Fruit fly (Drosophila melanogaster): ENCODE measurements around the gene Ir20a.

Ir20a gene

DNA sequence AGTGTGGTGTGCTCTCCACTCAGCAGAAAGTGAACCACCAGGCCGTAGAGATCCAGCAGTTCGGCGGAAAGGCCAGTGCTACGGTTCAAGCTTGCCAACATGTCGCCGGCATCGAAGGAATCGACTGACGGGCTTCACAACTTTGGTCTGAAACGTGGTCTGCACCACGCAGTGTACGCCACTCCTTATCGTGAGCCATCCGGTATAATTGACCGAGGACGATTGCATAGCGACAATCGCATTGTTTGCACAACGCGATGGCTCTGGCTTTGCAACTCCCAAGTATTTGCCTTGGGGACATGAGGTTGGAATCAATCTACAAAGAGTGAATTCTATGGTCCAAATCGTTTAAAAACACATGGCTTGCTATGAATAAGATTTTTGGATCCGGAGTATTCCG lies at the start of gene Ir20a:
Ir20a (minus strand) TSS at position 101 of the 400 bp plus-strand sequence.
- TF ChIP-seq Hnf4 (GFP tag; optimal IDR thresholded peaks at IDR 0.05) (no peak), Mio (GFP tag; optimal IDR thresholded peaks at IDR 0.05) (no peak), dsf (GFP tag; optimal IDR thresholded peaks at IDR 0.05; ENCODE audit: borderline replicate concordance) (no peak), pan (optimal IDR thresholded peaks at IDR 0.05) (no peak), Hr83 (GFP tag; optimal IDR thresholded peaks at IDR 0.05; ENCODE audit: poor library complexity, severe bottlenecking) (no peak)

DNA sequence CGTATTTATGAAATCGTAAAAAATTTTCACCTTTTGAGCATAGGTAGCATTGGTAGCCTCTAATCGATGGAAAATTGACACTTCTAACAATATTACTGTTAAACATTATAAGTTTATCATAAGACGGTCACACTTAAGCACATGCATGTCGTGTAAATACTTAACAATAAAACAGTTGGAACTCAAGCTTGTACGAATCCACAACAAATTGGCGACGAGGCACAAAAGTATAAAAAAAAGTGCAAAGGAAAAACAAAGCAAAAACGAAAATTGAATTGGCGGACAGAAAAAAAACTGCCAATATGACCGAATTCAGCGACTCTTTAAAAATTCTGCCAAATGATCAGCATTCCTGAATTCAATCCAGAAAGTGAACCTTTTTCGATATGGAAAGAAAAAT lies 41.3 kb upstream of the Ir20a start:
- TF ChIP-seq dsf (GFP tag; optimal IDR thresholded peaks at IDR 0.05; ENCODE audit: borderline replicate concordance) (no peak), Mio (GFP tag; optimal IDR thresholded peaks at IDR 0.05) (no peak), CG9705 (GFP tag; optimal IDR thresholded peaks at IDR 0.05) (no peak), Abd-B (GFP tag; optimal IDR thresholded peaks at IDR 0.05) (no peak), psq (GFP tag; optimal IDR thresholded peaks at IDR 0.05) (no peak), sv (GFP tag; optimal IDR thresholded peaks at IDR 0.05) (no peak), Hr78 (GFP tag; optimal IDR thresholded peaks at IDR 0.05) (no peak), pan (optimal IDR thresholded peaks at IDR 0.05) (no peak), jim (GFP tag; optimal IDR thresholded peaks at IDR 0.05) (no peak), Myc (optimal IDR thresholded peaks at IDR 0.05) (no peak)

- TF ChIP-seq br (GFP tag; optimal IDR thresholded peaks at IDR 0.05) = peak; percentile 32
- TF ChIP-seq Dif (GFP tag; optimal IDR thresholded peaks at IDR 0.05; ENCODE audit: partially characterized antibody) = no peak
- peak; percentile 47 for TF ChIP-seq psq (GFP tag; optimal IDR thresholded peaks at IDR 0.05)
- no peak for TF ChIP-seq CrebA (GFP tag; optimal IDR thresholded peaks at IDR 0.05; ENCODE audit: borderline replicate concordance)
- TF ChIP-seq N (GFP tag; optimal IDR thresholded peaks at IDR 0.05) = no peak
- TF ChIP-seq Hnf4 (GFP tag; optimal IDR thresholded peaks at IDR 0.05) = peak; percentile 15
- TF ChIP-seq Mio (GFP tag; optimal IDR thresholded peaks at IDR 0.05) = no peak
- peak; percentile 56 for TF ChIP-seq rgr (GFP tag; optimal IDR thresholded peaks at IDR 0.05)
- peak; percentile 35 for TF ChIP-seq ey (GFP tag; optimal IDR thresholded peaks at IDR 0.05)
- no peak for TF ChIP-seq sv (GFP tag; optimal IDR thresholded peaks at IDR 0.05)
- no peak for TF ChIP-seq tai (GFP tag; optimal IDR thresholded peaks at IDR 0.05)
- no peak for TF ChIP-seq Dfd (GFP tag; optimal IDR thresholded peaks at IDR 0.05)
- peak; percentile 52 for TF ChIP-seq Sp1 (GFP tag; optimal IDR thresholded peaks at IDR 0.05)
- peak in 1 of 2 experiments; percentile 8 for TF ChIP-seq foxo (GFP tag; optimal IDR thresholded peaks at IDR 0.05)
- TF ChIP-seq OdsH (GFP tag; optimal IDR thresholded peaks at IDR 0.05) = peak; percentile 56
- TF ChIP-seq dmrt93B (GFP tag; optimal IDR thresholded peaks at IDR 0.05) = no peak
- TF ChIP-seq Abd-B (GFP tag; optimal IDR thresholded peaks at IDR 0.05) = no peak
- peak; percentile 49 for TF ChIP-seq HLH106 (tag; optimal IDR thresholded peaks at IDR 0.05)
- TF ChIP-seq usp (GFP tag; optimal IDR thresholded peaks at IDR 0.05) = no peak
Observed at dm6 chrX:21519168-21519671, 40.5 kb upstream of the Ir20a start, which contains the start of gene Cyp6t1. Cyp6t1 (minus strand) TSS chrX:21519218.

DNA sequence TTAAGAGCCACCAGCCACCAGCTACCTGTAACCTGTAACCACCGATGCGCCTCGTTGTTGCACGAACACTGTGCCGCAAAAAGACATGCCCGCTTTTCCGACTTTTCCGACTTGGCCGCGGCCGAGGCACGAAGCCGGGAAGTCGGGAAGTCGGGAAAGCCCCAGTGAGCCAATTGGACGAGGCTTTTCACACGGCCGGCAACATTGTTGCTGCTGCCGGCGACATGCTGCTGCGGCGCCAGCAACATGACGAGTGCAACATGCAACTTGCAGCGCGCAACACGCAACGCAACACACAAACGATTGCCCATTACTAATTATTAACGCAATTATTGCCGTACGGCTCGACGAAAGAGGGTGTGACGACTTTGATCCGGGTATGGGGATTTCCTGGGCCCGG lies 28.7 kb upstream of the Ir20a start:
- TF ChIP-seq woc (GFP tag; optimal IDR thresholded peaks at IDR 0.05) = no peak
- TF ChIP-seq dsf (GFP tag; optimal IDR thresholded peaks at IDR 0.05; ENCODE audit: borderline replicate concordance) = no peak
- TF ChIP-seq foxo (GFP tag; optimal IDR thresholded peaks at IDR 0.05) = no peak
- no peak for TF ChIP-seq sage (GFP tag; optimal IDR thresholded peaks at IDR 0.05)
- TF ChIP-seq Rel (GFP tag; optimal IDR thresholded peaks at IDR 0.05) = no peak
- no peak for TF ChIP-seq Rel (tag; optimal IDR thresholded peaks at IDR 0.05)
- no peak for TF ChIP-seq CrebA (GFP tag; optimal IDR thresholded peaks at IDR 0.05; ENCODE audit: borderline replicate concordance)
- no peak for TF ChIP-seq CG9705 (GFP tag; optimal IDR thresholded peaks at IDR 0.05)
- no peak for TF ChIP-seq Sp1 (GFP tag; optimal IDR thresholded peaks at IDR 0.05)
- TF ChIP-seq rgr (GFP tag; optimal IDR thresholded peaks at IDR 0.05) = no peak
- no peak for TF ChIP-seq Dfd (GFP tag; optimal IDR thresholded peaks at IDR 0.05)
- no peak for TF ChIP-seq brk (GFP tag; optimal IDR thresholded peaks at IDR 0.05)
- no peak for TF ChIP-seq Jra (GFP tag; optimal IDR thresholded peaks at IDR 0.05)

dm6 chrX:21497025-21497424 lies 18.3 kb upstream of the Ir20a start:
- no peak for TF ChIP-seq dsf (GFP tag; optimal IDR thresholded peaks at IDR 0.05; ENCODE audit: borderline replicate concordance)
- TF ChIP-seq dl (GFP tag; optimal IDR thresholded peaks at IDR 0.05; ENCODE audit: insufficient read depth in 1 of 2, partially characterized antibody in 2 of 2) = no peak
- TF ChIP-seq usp (GFP tag; optimal IDR thresholded peaks at IDR 0.05) = no peak
- no peak for TF ChIP-seq Jra (GFP tag; optimal IDR thresholded peaks at IDR 0.05)
- TF ChIP-seq tai (GFP tag; optimal IDR thresholded peaks at IDR 0.05) = no peak
- no peak for TF ChIP-seq foxo (GFP tag; optimal IDR thresholded peaks at IDR 0.05)
- no peak for TF ChIP-seq Sp1 (GFP tag; optimal IDR thresholded peaks at IDR 0.05)
- TF ChIP-seq HLH106 (tag; optimal IDR thresholded peaks at IDR 0.05) = no peak
- TF ChIP-seq lola (GFP tag; optimal IDR thresholded peaks at IDR 0.05) = no peak
- no peak for TF ChIP-seq Mio (GFP tag; optimal IDR thresholded peaks at IDR 0.05)
- no peak for TF ChIP-seq N (GFP tag; optimal IDR thresholded peaks at IDR 0.05)
- no peak for TF ChIP-seq Vsx2 (GFP tag; optimal IDR thresholded peaks at IDR 0.05; ENCODE audit: partially characterized antibody)
- TF ChIP-seq CG32264 (GFP tag; optimal IDR thresholded peaks at IDR 0.05) = no peak
